Worm (Caenorhabditis elegans) whole organism, early embryonic: ENCODE results near the gene Y54G2A.49.

Experiments used
- aly-1 ChIP-seq: sonication (generic microtip); optimal IDR thresholded peaks from 2 replicates; lab custom pipeline; 2016; ENCODE audit warnings: missing genetic modification characterization, missing compliant biosample characterization
- ets-7 ChIP-seq: sonication (generic microtip); optimal IDR thresholded peaks from 2 replicates; lab custom pipeline; 2016; ENCODE audit warnings: missing genotype, missing genetic modification characterization, missing compliant biosample characterization
- pes-1 ChIP-seq: fragments of 200-800 bp; sonication (Bioruptor generic); IDR thresholded peaks from 2 replicates; pipeline ENCODE4 v1.3.6; 2022; ENCODE audit warnings: missing genetic modification reagents, missing genetic modification characterization, missing compliant biosample characterization
- scrt-1 ChIP-seq: fragments of 200-800 bp; sonication (Bioruptor generic); IDR thresholded peaks from 2 replicates; pipeline ENCODE4 v1.3.6; 2022; ENCODE audit warnings: missing genetic modification characterization, missing compliant biosample characterization
- tbx-11 ChIP-seq: fragments of 200-800 bp; sonication (Bioruptor generic); IDR thresholded peaks from 2 replicates; pipeline ENCODE4 v1.3.6; 2022; ENCODE audit warnings: missing genetic modification characterization, missing compliant biosample characterization
- tbx-37 ChIP-seq: fragments of 200-800 bp; sonication (Bioruptor generic); conservative IDR thresholded peaks from 2 replicates; pipeline ENCODE4 v1.3.6; 2022; ENCODE audit warnings: missing genetic modification reagents, missing genetic modification characterization, missing compliant biosample characterization
- tra-4 ChIP-seq: sonication (generic microtip); optimal IDR thresholded peaks from 2 replicates; lab custom pipeline; 2017; ENCODE audit warnings: missing genetic modification characterization, missing compliant biosample characterization

DNA sequence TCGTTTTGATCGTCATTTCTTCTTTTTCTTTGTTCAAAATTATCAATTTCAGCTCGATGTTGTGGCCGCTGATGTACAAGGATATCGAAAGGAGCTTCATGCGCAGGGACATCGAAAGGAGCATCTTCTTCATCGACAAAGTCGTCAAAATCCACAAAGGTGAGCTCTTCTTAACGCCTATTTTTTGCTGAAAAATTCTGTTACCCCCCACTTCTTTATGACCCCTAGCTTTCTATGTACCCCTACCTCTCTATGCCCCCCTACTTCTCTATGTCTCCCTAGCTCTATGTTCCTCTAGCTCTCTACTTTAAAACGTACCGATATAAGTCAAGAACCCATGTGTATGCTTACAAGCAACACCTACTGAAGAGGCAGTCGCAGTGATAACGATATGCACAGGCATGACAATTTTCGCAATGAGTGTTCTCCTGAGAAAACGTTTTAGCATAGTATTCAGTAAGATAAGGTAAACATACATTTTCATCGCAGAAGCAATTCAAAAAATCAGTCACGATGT, 44.6 kb upstream of the Y54G2A.49 start, which contains the start of gene Y54G2A.36:
- no peak for TF ChIP-seq ets-7 (tag; lab: Kevin White, UChicago)
- no peak for TF ChIP-seq tbx-37 (GFP tag; lab: Robert Waterston, UW)
- TF ChIP-seq tbx-11 (GFP tag; lab: Robert Waterston, UW) = no peak
- TF ChIP-seq pes-1 (GFP tag; lab: Robert Waterston, UW) = no peak
- no peak for TF ChIP-seq scrt-1
- TF ChIP-seq aly-1 (tag; lab: Kevin White, UChicago) = no peak
- no peak for TF ChIP-seq tra-4
